Worm (Caenorhabditis elegans) whole organism, young adult: ENCODE data around the gene T27A10.5.
A peak's percentile ranks its signal among the peaks of the same experiment; 100 is the strongest.

Experiments
- B0035.1 ChIP-seq: sonication (generic microtip); optimal IDR thresholded peaks from 2 replicates; lab custom pipeline; 2016; ENCODE audit warnings: missing genetic modification characterization, mild to moderate bottlenecking, missing compliant biosample characterization, missing genotype, missing genetic modification reagents
- B0261.1 ChIP-seq: sonication (generic microtip); optimal IDR thresholded peaks from 2 replicates; lab custom pipeline; 2016; ENCODE audit warnings: mild to moderate bottlenecking, missing genetic modification characterization, moderate library complexity, missing compliant biosample characterization
- B0336.3 ChIP-seq: fragments of 200-800 bp; sonication (Bioruptor generic); IDR thresholded peaks from 2 replicates; pipeline ENCODE4 v1.3.6; 2022; ENCODE audit warnings: missing genetic modification characterization, missing compliant biosample characterization
- F33H1.4 ChIP-seq: fragments of 200-800 bp; sonication (Bioruptor generic); IDR thresholded peaks from 2 replicates; pipeline ENCODE4 v1.3.6; 2022; ENCODE audit warnings: missing genetic modification reagents, missing genetic modification characterization, missing compliant biosample characterization
- F39B2.1 ChIP-seq: fragments of 200-800 bp; sonication (Bioruptor generic); IDR thresholded peaks from 2 replicates; pipeline ENCODE4 v1.3.6; 2022; ENCODE audit warnings: missing genetic modification reagents, missing genetic modification characterization, missing compliant biosample characterization
- F52B5.7 ChIP-seq: sonication (generic microtip); optimal IDR thresholded peaks from 2 replicates; lab custom pipeline; 2016; ENCODE audit warnings: mild to moderate bottlenecking, missing genetic modification characterization, missing compliant biosample characterization
- F55B11.4 ChIP-seq: sonication (generic microtip); optimal IDR thresholded peaks from 2 replicates; lab custom pipeline; 2016; ENCODE audit warnings: missing compliant biosample characterization, missing genetic modification characterization, borderline replicate concordance; ENCODE audit not compliant: insufficient read depth
- K11D2.4 ChIP-seq: fragments of 200-800 bp; sonication (Bioruptor generic); IDR thresholded peaks from 2 replicates; pipeline ENCODE4 v1.3.6; 2022; ENCODE audit warnings: missing genetic modification reagents, missing genetic modification characterization, missing compliant biosample characterization
- K12H6.12 ChIP-seq: fragments of 200-800 bp; sonication (Bioruptor generic); optimal IDR thresholded peaks from 2 replicates; lab custom pipeline; 2018; ENCODE audit warnings: mild to moderate bottlenecking, missing genetic modification characterization, missing compliant biosample characterization
- Y53G8AR.9 ChIP-seq: fragments of 200-800 bp; sonication (Bioruptor generic); conservative IDR thresholded peaks from 2 replicates; pipeline ENCODE4 v1.3.6; 2022; ENCODE audit warnings: missing genetic modification reagents, missing genetic modification characterization, missing compliant biosample characterization
- Y56A3A.18 ChIP-seq: fragments of 200-800 bp; sonication (Bioruptor generic); IDR thresholded peaks from 2 replicates; pipeline ENCODE4 v1.3.6; 2022; ENCODE audit warnings: missing genetic modification reagents, missing genetic modification characterization, missing compliant biosample characterization
- Y67H2A.10 ChIP-seq: fragments of 200-800 bp; sonication (Bioruptor generic); conservative IDR thresholded peaks from 2 replicates; pipeline ENCODE4 v1.3.6; 2022; ENCODE audit warnings: missing genetic modification reagents, missing genetic modification characterization, missing compliant biosample characterization
- ZK185.1 ChIP-seq: sonication (generic microtip); optimal IDR thresholded peaks from 2 replicates; lab custom pipeline; 2016; ENCODE audit warnings: mild to moderate bottlenecking, missing genetic modification characterization, missing compliant biosample characterization; ENCODE audit not compliant: poor library complexity, severe bottlenecking
- akir-1 ChIP-seq: fragments of 200-800 bp; sonication (Bioruptor generic); optimal IDR thresholded peaks from 2 replicates; lab custom pipeline; 2018; ENCODE audit warnings: mild to moderate bottlenecking, missing genetic modification characterization, moderate library complexity, missing compliant biosample characterization
- ama-1 ChIP-seq, 3 experiments: fragments of 150-350 bp in 1 of 3; sonication (generic microtip) in 2 of 3; optimal IDR thresholded peaks; 2 replicates each; lab custom pipeline; 2014 to 2018; ENCODE audit warnings: missing biosample characterization in 2 of 3, missing genetic modification characterization in 2 of 3, missing genetic modification reagents in 2 of 3
- athp-1 ChIP-seq: sonication (generic microtip); optimal IDR thresholded peaks from 2 replicates; lab custom pipeline; 2017; ENCODE audit warnings: mild to moderate bottlenecking, missing genetic modification characterization, missing compliant biosample characterization
- attf-5 ChIP-seq: fragments of 200-800 bp; sonication (Bioruptor generic); optimal IDR thresholded peaks from 2 replicates; lab custom pipeline; 2018; ENCODE audit warnings: mild to moderate bottlenecking, missing genetic modification characterization, missing compliant biosample characterization
- bed-1 ChIP-seq: fragments of 200-800 bp; sonication (Bioruptor generic); IDR thresholded peaks from 2 replicates; pipeline ENCODE4 v1.3.6; 2022; ENCODE audit warnings: missing genetic modification reagents, missing genetic modification characterization, missing compliant biosample characterization
- ccch-3 ChIP-seq: fragments of 200-800 bp; sonication (Bioruptor generic); optimal IDR thresholded peaks from 2 replicates; lab custom pipeline; 2018; ENCODE audit warnings: mild to moderate bottlenecking, missing genetic modification characterization, missing compliant biosample characterization
- cebp-1 ChIP-seq, 2 experiments: fragments of 200-800 bp in 1 of 2; sonication (Bioruptor generic) in 1 of 2; sonication (generic microtip) in 1 of 2; IDR thresholded peaks in 1 of 2; optimal IDR thresholded peaks in 1 of 2; 2 replicates each; pipeline versions ENCODE4 v1.3.6 to Lab custom; 2017 to 2022; ENCODE audit warnings: missing compliant biosample characterization in 2 of 2, missing genetic modification characterization in 2 of 2, mild to moderate bottlenecking in 1 of 2, missing genetic modification reagents in 1 of 2, moderate library complexity in 1 of 2
- ceh-100 ChIP-seq: fragments of 200-800 bp; sonication (Bioruptor generic); IDR thresholded peaks from 2 replicates; pipeline ENCODE4 v1.3.6; 2022; ENCODE audit warnings: missing genetic modification reagents, missing genetic modification characterization, missing compliant biosample characterization
- ceh-27 ChIP-seq: fragments of 200-800 bp; sonication (Bioruptor generic); optimal IDR thresholded peaks from 2 replicates; lab custom pipeline; 2018; ENCODE audit warnings: mild to moderate bottlenecking, missing genetic modification characterization, moderate library complexity, missing compliant biosample characterization
- dox-1 ChIP-seq: fragments of 200-800 bp; sonication (Bioruptor generic); IDR thresholded peaks from 2 replicates; pipeline ENCODE4 v1.3.6; 2022; ENCODE audit warnings: missing genetic modification reagents, missing genetic modification characterization, missing compliant biosample characterization
- egl-18 ChIP-seq: fragments of 200-800 bp; sonication (Bioruptor generic); IDR thresholded peaks from 2 replicates; pipeline ENCODE4 v1.3.6; 2022; ENCODE audit warnings: missing genetic modification reagents, missing genetic modification characterization, missing compliant biosample characterization
- egrh-3 ChIP-seq: fragments of 200-800 bp; sonication (Bioruptor generic); IDR thresholded peaks from 2 replicates; pipeline ENCODE4 v1.3.6; 2022; ENCODE audit warnings: missing genetic modification reagents, missing genetic modification characterization, missing compliant biosample characterization
- ets-4 ChIP-seq: fragments of 200-800 bp; sonication (Bioruptor generic); optimal IDR thresholded peaks from 2 replicates; lab custom pipeline; 2018; ENCODE audit warnings: mild to moderate bottlenecking, missing genetic modification characterization, missing compliant biosample characterization
- hmg-1.2 ChIP-seq: fragments of 200-800 bp; sonication (Bioruptor generic); IDR thresholded peaks from 2 replicates; pipeline ENCODE4 v1.3.6; 2022; ENCODE audit warnings: missing genetic modification reagents, missing genetic modification characterization, missing compliant biosample characterization
- hmg-20 ChIP-seq: fragments of 200-800 bp; sonication (Bioruptor generic); IDR thresholded peaks from 2 replicates; pipeline ENCODE4 v1.3.6; 2022; ENCODE audit warnings: missing genetic modification reagents, missing genetic modification characterization, missing compliant biosample characterization
- hrde-1 ChIP-seq: sonication (generic microtip); optimal IDR thresholded peaks from 2 replicates; lab custom pipeline; 2016; ENCODE audit warnings: missing genetic modification characterization, mild to moderate bottlenecking, missing compliant biosample characterization, moderate library complexity, missing genotype, missing genetic modification reagents, borderline replicate concordance
- let-526 ChIP-seq: fragments of 200-800 bp; sonication (Bioruptor generic); IDR thresholded peaks from 2 replicates; pipeline ENCODE4 v1.3.6; 2022; ENCODE audit warnings: missing genetic modification reagents, missing genetic modification characterization, missing compliant biosample characterization
- lsy-27 ChIP-seq: sonication (generic microtip); optimal IDR thresholded peaks from 2 replicates; lab custom pipeline; 2017; ENCODE audit warnings: missing genetic modification characterization, mild to moderate bottlenecking, missing compliant biosample characterization, antibody characterized with exemption, missing genotype, borderline replicate concordance; ENCODE audit not compliant: insufficient read depth
- madf-3 ChIP-seq: fragments of 200-800 bp; sonication (Bioruptor generic); IDR thresholded peaks from 2 replicates; pipeline ENCODE4 v1.3.6; 2022; ENCODE audit warnings: missing genetic modification reagents, missing genetic modification characterization, missing compliant biosample characterization
- mel-28 ChIP-seq: sonication (generic microtip); optimal IDR thresholded peaks from 2 replicates; lab custom pipeline; 2016; ENCODE audit warnings: borderline replicate concordance, mild to moderate bottlenecking, missing genetic modification characterization, missing compliant biosample characterization
- mxl-1 ChIP-seq: sonication (generic microtip); optimal IDR thresholded peaks from 2 replicates; lab custom pipeline; 2016; ENCODE audit warnings: missing genetic modification characterization, missing compliant biosample characterization
- nfya-2 ChIP-seq: fragments of 200-800 bp; sonication (Bioruptor generic); IDR thresholded peaks from 2 replicates; pipeline ENCODE4 v1.3.6; 2022; ENCODE audit warnings: missing genetic modification reagents, missing genetic modification characterization, missing compliant biosample characterization
- nhr-120 ChIP-seq: fragments of 200-800 bp; sonication (Bioruptor generic); IDR thresholded peaks from 2 replicates; pipeline ENCODE4 v1.3.6; 2022; ENCODE audit warnings: missing genetic modification characterization, missing compliant biosample characterization
- nhr-179 ChIP-seq: sonication (generic microtip); optimal IDR thresholded peaks from 2 replicates; lab custom pipeline; 2016; ENCODE audit warnings: mild to moderate bottlenecking, missing genetic modification characterization, missing compliant biosample characterization
- nhr-80 ChIP-seq: sonication (generic microtip); optimal IDR thresholded peaks from 2 replicates; lab custom pipeline; 2016; ENCODE audit warnings: missing genetic modification characterization, missing compliant biosample characterization
- nhr-90 ChIP-seq: sonication (generic microtip); optimal IDR thresholded peaks from 2 replicates; lab custom pipeline; 2016; ENCODE audit warnings: missing genotype, mild to moderate bottlenecking, missing genetic modification characterization, missing compliant biosample characterization
- repo-1 ChIP-seq: sonication (generic microtip); optimal IDR thresholded peaks from 2 replicates; lab custom pipeline; 2017; ENCODE audit warnings: mild to moderate bottlenecking, missing genetic modification characterization, missing compliant biosample characterization
- snpc-1.3 ChIP-seq: sonication (generic microtip); optimal IDR thresholded peaks from 2 replicates; lab custom pipeline; 2017; ENCODE audit warnings: missing genetic modification characterization, mild to moderate bottlenecking, missing compliant biosample characterization, antibody characterized with exemption, moderate library complexity, missing genotype, missing genetic modification reagents; ENCODE audit not compliant: insufficient read depth
- somi-1 ChIP-seq: fragments of 200-800 bp; sonication (Bioruptor generic); optimal IDR thresholded peaks from 2 replicates; lab custom pipeline; 2018; ENCODE audit warnings: mild to moderate bottlenecking, missing genetic modification characterization, missing compliant biosample characterization
- sptf-2 ChIP-seq: fragments of 200-800 bp; sonication (Bioruptor generic); optimal IDR thresholded peaks from 2 replicates; lab custom pipeline; 2018; ENCODE audit warnings: mild to moderate bottlenecking, missing genetic modification characterization, missing compliant biosample characterization
- unc-130 ChIP-seq: sonication (generic microtip); optimal IDR thresholded peaks from 2 replicates; lab custom pipeline; 2016; ENCODE audit warnings: missing genetic modification reagents, missing genetic modification characterization, missing compliant biosample characterization
- ztf-22 ChIP-seq: fragments of 200-800 bp; sonication (Bioruptor generic); optimal IDR thresholded peaks from 2 replicates; lab custom pipeline; 2018; ENCODE audit warnings: mild to moderate bottlenecking, missing genetic modification characterization, moderate library complexity, missing compliant biosample characterization
- ztf-25 ChIP-seq: fragments of 200-800 bp; sonication (Bioruptor generic); IDR thresholded peaks from 2 replicates; pipeline ENCODE4 v1.3.6; 2022; ENCODE audit warnings: missing genetic modification reagents, missing genetic modification characterization, missing compliant biosample characterization
- ztf-28 ChIP-seq: fragments of 200-800 bp; sonication (Bioruptor generic); IDR thresholded peaks from 2 replicates; pipeline ENCODE4 v1.3.6; 2022; ENCODE audit warnings: missing genetic modification reagents, missing genetic modification characterization, missing compliant biosample characterization
- ztf-3 ChIP-seq: fragments of 200-800 bp; sonication (Bioruptor generic); optimal IDR thresholded peaks from 2 replicates; lab custom pipeline; 2018; ENCODE audit warnings: mild to moderate bottlenecking, missing genetic modification characterization, missing compliant biosample characterization

The T27A10.5 gene

ce11 chrX:3605727-3606126 is 32.3 kb upstream of the T27A10.5 start, which contains the start of gene C18B2.4 (continued):
- no peak for TF ChIP-seq athp-1 (tag; lab: Kevin White, UChicago)
- no peak for TF ChIP-seq unc-130
- peak; percentile 32 for TF ChIP-seq K12H6.12 (tag; lab: Kevin White, UChicago)
- no peak for TF ChIP-seq akir-1 (GFP tag; lab: Kevin White, UChicago)
- TF ChIP-seq B0035.1 (tag; lab: Kevin White, UChicago) = no peak
- no peak for TF ChIP-seq Y56A3A.18 (GFP tag; lab: Robert Waterston, UW)
- no peak for TF ChIP-seq egl-18
- TF ChIP-seq lsy-27 (tag; lab: Kevin White, UChicago) = no peak
- no peak for TF ChIP-seq somi-1
- TF ChIP-seq ccch-3 (GFP tag; lab: Kevin White, UChicago) = no peak
- no peak for TF ChIP-seq F52B5.7 (tag; lab: Kevin White, UChicago)
- TF ChIP-seq mxl-1 (tag; lab: Kevin White, UChicago) = no peak
- peak; percentile 64 for TF ChIP-seq ceh-27 (GFP tag; lab: Kevin White, UChicago)
- no peak for TF ChIP-seq ceh-100 (GFP tag; lab: Robert Waterston, UW)
- no peak for TF ChIP-seq egrh-3 (GFP tag; lab: Robert Waterston, UW)
- no peak for TF ChIP-seq mel-28
- TF ChIP-seq nhr-80 (tag; lab: Kevin White, UChicago) = peak; percentile 96
- TF ChIP-seq F33H1.4 = no peak
- TF ChIP-seq ZK185.1 (tag; lab: Kevin White, UChicago) = peak; percentile 64
- no peak for TF ChIP-seq B0261.1
- no peak for TF ChIP-seq ama-1 (optimal IDR thresholded peaks at IDR 0.05; lab: Kevin White, UChicago)
- TF ChIP-seq ama-1 (GFP tag; optimal IDR thresholded peaks at IDR 0.05; lab: Kevin White, UChicago) = no peak
- no peak for TF ChIP-seq nfya-2 (GFP tag; lab: Robert Waterston, UW)
- no peak for TF ChIP-seq F55B11.4
- TF ChIP-seq ztf-28 (GFP tag; lab: Robert Waterston, UW) = no peak
- TF ChIP-seq F39B2.1 = no peak
- no peak for TF ChIP-seq nhr-120 (GFP tag; lab: Robert Waterston, UW)
- TF ChIP-seq madf-3 = no peak
- no peak for TF ChIP-seq repo-1 (tag; lab: Kevin White, UChicago)
- no peak for TF ChIP-seq hrde-1 (tag; lab: Kevin White, UChicago)
- TF ChIP-seq attf-5 (GFP tag; lab: Kevin White, UChicago) = peak; percentile 94
- no peak for TF ChIP-seq Y53G8AR.9 (GFP tag; lab: Robert Waterston, UW)
- no peak for TF ChIP-seq snpc-1.3 (tag; lab: Kevin White, UChicago)
- TF ChIP-seq bed-1 = no peak
- TF ChIP-seq nhr-90 (tag; lab: Kevin White, UChicago) = no peak
- TF ChIP-seq ztf-22 (GFP tag; lab: Kevin White, UChicago) = no peak
- no peak for TF ChIP-seq hmg-20
- TF ChIP-seq dox-1 (GFP tag; lab: Robert Waterston, UW) = peak; percentile 89
- TF ChIP-seq cebp-1 (GFP tag; IDR thresholded peaks at IDR 0.05; lab: Robert Waterston, UW) = peak; percentile 97
- TF ChIP-seq cebp-1 (tag; optimal IDR thresholded peaks at IDR 0.05; lab: Kevin White, UChicago) = peak; percentile 99
- TF ChIP-seq ztf-25 (GFP tag; lab: Robert Waterston, UW) = no peak
- peak; percentile 41; the same call in 1 of the 2 replicates for TF ChIP-seq K11D2.4 (GFP tag; lab: Robert Waterston, UW)
- TF ChIP-seq Y67H2A.10 (GFP tag; lab: Robert Waterston, UW) = no peak
- peak; percentile 57 for TF ChIP-seq ets-4 (GFP tag; lab: Kevin White, UChicago)
- TF ChIP-seq sptf-2 (GFP tag; lab: Kevin White, UChicago) = peak; percentile 30
- peak; percentile 74 for TF ChIP-seq hmg-1.2
- TF ChIP-seq ztf-3 (GFP tag; lab: Kevin White, UChicago) = no peak
- TF ChIP-seq B0336.3 (GFP tag; lab: Robert Waterston, UW) = peak; percentile 61; the same call in 1 of the 2 replicates
- no peak for TF ChIP-seq let-526
- TF ChIP-seq nhr-179 (tag; lab: Kevin White, UChicago) = no peak
